Worm (Caenorhabditis elegans): ENCODE measurements around the gene ZK721.4.

ZK721.4 gene

DNA sequence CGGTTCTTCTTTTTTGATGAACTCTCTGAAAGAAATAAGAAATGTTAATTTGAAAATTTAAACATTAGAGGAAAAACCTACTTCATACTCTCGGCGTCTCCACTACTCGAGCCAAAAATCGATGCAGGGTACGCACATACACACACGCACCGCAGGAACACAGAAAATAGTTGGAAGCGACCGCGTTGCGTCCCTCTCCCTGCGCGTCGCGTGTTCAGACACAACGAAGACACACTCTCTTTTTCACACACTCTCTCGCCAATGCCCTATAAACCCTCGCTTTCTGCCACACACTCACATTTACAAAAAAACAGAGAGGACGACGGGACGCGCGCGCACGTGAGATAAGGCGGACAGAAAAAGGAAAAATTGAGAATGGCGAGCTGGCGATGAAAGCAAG lies 32.2 kb downstream of the ZK721.4 start, which contains the start of gene R04E5.9 (continued):
- TF ChIP-seq ZK185.1 (tag; optimal IDR thresholded peaks at IDR 0.05; ENCODE audit: poor library complexity, severe bottlenecking) (no peak), ceh-58 (GFP tag; IDR thresholded peaks at IDR 0.05) (no peak), bed-2 (GFP tag; IDR thresholded peaks at IDR 0.05) (no peak), F52B5.7 (tag; optimal IDR thresholded peaks at IDR 0.05) (peak; percentile 7), sdz-38 (tag; optimal IDR thresholded peaks at IDR 0.05) (no peak), ceh-40 (GFP tag; IDR thresholded peaks at IDR 0.05) (no peak), attf-3 (GFP tag; conservative IDR thresholded peaks at IDR 0.05) (no peak), F55B11.4 (tag; optimal IDR thresholded peaks at IDR 0.05; ENCODE audit: borderline replicate concordance, insufficient read depth) (no peak), tbp1 (GFP tag; optimal IDR thresholded peaks at IDR 0.05) (peak; percentile 68), repo-1 (tag; optimal IDR thresholded peaks at IDR 0.05) (no peak), lsy-27 (tag; optimal IDR thresholded peaks at IDR 0.05; ENCODE audit: borderline replicate concordance, insufficient read depth) (no peak), ccch-3 (GFP tag; optimal IDR thresholded peaks at IDR 0.05) (no peak), B0261.1 (tag; optimal IDR thresholded peaks at IDR 0.05) (peak; percentile 22), hsf-1 (GFP tag; IDR thresholded peaks at IDR 0.05) (no peak), madf-10 (tag; optimal IDR thresholded peaks at IDR 0.05) (peak; percentile 85), sptf-2 (GFP tag; optimal IDR thresholded peaks at IDR 0.05) (peak; percentile 1), lin-35 (GFP tag; optimal IDR thresholded peaks at IDR 0.05) (peak in 1 of 3 experiments; percentile 63), dpl-1 (GFP tag; optimal IDR thresholded peaks at IDR 0.05) (no peak), B0019.2 (GFP tag; conservative IDR thresholded peaks at IDR 0.05) (no peak), rpc-1 (optimal IDR thresholded peaks at IDR 0.05) (no peak), rpc-1 (tag; optimal IDR thresholded peaks at IDR 0.05) (no peak), gei-17 (GFP tag; optimal IDR thresholded peaks at IDR 0.05) (peak; percentile 51), rcor-1 (GFP tag; IDR thresholded peaks at IDR 0.05) (no peak; the same call in 1 of the 2 replicates), mxl-1 (tag; optimal IDR thresholded peaks at IDR 0.05) (peak; percentile 4), K11D2.4 (GFP tag; IDR thresholded peaks at IDR 0.05) (peak; percentile 69; the same call in 1 of the 2 replicates), tlf-1 (GFP tag; optimal IDR thresholded peaks at IDR 0.05) (peak; percentile 34), nfya-2 (GFP tag; IDR thresholded peaks at IDR 0.05) (no peak), nfyb-1 (GFP tag; IDR thresholded peaks at IDR 0.05) (peak; percentile 60; the same call in 1 of the 2 replicates), mes-4 (tag; optimal IDR thresholded peaks at IDR 0.05) (no peak), snpc-1.1 (tag; optimal IDR thresholded peaks at IDR 0.05; ENCODE audit: insufficient read depth) (no peak), sea-2 (GFP tag; IDR thresholded peaks at IDR 0.05) (no peak), snpc-3.4 (tag; optimal IDR thresholded peaks at IDR 0.05) (no peak), let-526 (GFP tag; IDR thresholded peaks at IDR 0.05) (0 out of 2 replicates have a peak, but pooled peaks have one; percentile 36), lin-40 (tag; optimal IDR thresholded peaks at IDR 0.05) (peak; percentile 91), ceh-79 (tag; optimal IDR thresholded peaks at IDR 0.05) (no peak), F22D6.2 (tag; optimal IDR thresholded peaks at IDR 0.05) (peak; percentile 35), ekl-4 (GFP tag; IDR thresholded peaks at IDR 0.05) (0 out of 2 replicates have a peak, but pooled peaks have one; percentile 16), cebp-2 (GFP tag; IDR thresholded peaks at IDR 0.05) (no peak), cebp-1 (GFP tag; IDR thresholded peaks at IDR 0.05) (peak; percentile 17; the same call in 1 of the 2 replicates), cebp-1 (tag; optimal IDR thresholded peaks at IDR 0.05) (peak; percentile 87), lin-26 (GFP tag; IDR thresholded peaks at IDR 0.05) (no peak), ets-4 (GFP tag; optimal IDR thresholded peaks at IDR 0.05) (peak; percentile 91), madf-8 (GFP tag; conservative IDR thresholded peaks at IDR 0.05) (no peak), madf-6 (GFP tag; IDR thresholded peaks at IDR 0.05) (no peak), F39B2.1 (GFP tag; IDR thresholded peaks at IDR 0.05) (no peak), pha-4 (tag; optimal IDR thresholded peaks at IDR 0.05) (peak; percentile 50), pbrm-1 (GFP tag; IDR thresholded peaks at IDR 0.05) (peak; percentile 66; the same call in 1 of the 2 replicates), rec-8 (tag; optimal IDR thresholded peaks at IDR 0.05) (no peak), efl-1 (GFP tag; optimal IDR thresholded peaks at IDR 0.05) (no peak)

All from whole organism, young adult.